Fruit fly (Drosophila melanogaster) whole organism, embryonic: Measurements from ENCODE around the gene HemK2.

Experiments
- Aef1 ChIP-seq: fragments of 200-800 bp; sonication (Bioruptor generic); IDR thresholded peaks from 3 replicates; pipeline ENCODE4 v1.3.6; 2022; ENCODE audit warnings: missing biosample characterization, missing genetic modification characterization
- B-H1 ChIP-seq: fragments of 200-800 bp; sonication (Bioruptor generic); IDR thresholded peaks from 3 replicates; pipeline ENCODE4 v1.3.6; 2022; ENCODE audit warnings: missing biosample characterization, missing genetic modification characterization
- CG10267 ChIP-seq: fragments of 200-800 bp; sonication (Bioruptor generic); optimal IDR thresholded peaks from 2 replicates; lab custom pipeline; 2018; ENCODE audit warnings: missing biosample characterization, mild to moderate bottlenecking, missing genetic modification characterization, moderate library complexity
- CG10959 ChIP-seq: fragments of 200-800 bp; sonication (Bioruptor generic); IDR thresholded peaks from 2 replicates; pipeline ENCODE4 v1.3.6; 2022; ENCODE audit warnings: missing biosample characterization, missing genetic modification characterization
- CG11560 ChIP-seq: fragments of 200-800 bp; sonication (Bioruptor generic); IDR thresholded peaks from 3 replicates; pipeline ENCODE4 v1.3.6; 2022; ENCODE audit warnings: missing biosample characterization, missing genetic modification characterization
- CG12071 ChIP-seq: fragments of 200-800 bp; sonication (Bioruptor generic); optimal IDR thresholded peaks from 3 replicates; lab custom pipeline; 2018; ENCODE audit warnings: missing biosample characterization, mild to moderate bottlenecking, missing genetic modification characterization
- CG14050 ChIP-seq: fragments of 200-800 bp; sonication (Bioruptor generic); IDR thresholded peaks from 3 replicates; pipeline ENCODE4 v1.3.6; 2022; ENCODE audit warnings: missing biosample characterization, missing genetic modification characterization
- CG17186 ChIP-seq: fragments of 200-800 bp; sonication (Bioruptor generic); optimal IDR thresholded peaks from 3 replicates; lab custom pipeline; 2017; ENCODE audit warnings: missing biosample characterization, missing genetic modification reagents, missing genetic modification characterization
- CG17361 ChIP-seq: fragments of 200-800 bp; sonication (Bioruptor generic); IDR thresholded peaks from 3 replicates; pipeline ENCODE4 v1.3.6; 2022; ENCODE audit warnings: missing biosample characterization, missing genetic modification characterization
- CG17802 ChIP-seq: fragments of 200-800 bp; sonication (Bioruptor generic); optimal IDR thresholded peaks from 2 replicates; lab custom pipeline; 2018; ENCODE audit warnings: missing biosample characterization, mild to moderate bottlenecking, missing genetic modification characterization, moderate library complexity
- CG18599 ChIP-seq: fragments of 200-800 bp; sonication (Bioruptor generic); optimal IDR thresholded peaks from 3 replicates; lab custom pipeline; 2017; ENCODE audit warnings: missing biosample characterization, missing genetic modification characterization, mild to moderate bottlenecking, moderate library complexity, missing genetic modification reagents
- CG30431 ChIP-seq: fragments of 200-800 bp; sonication (Bioruptor generic); optimal IDR thresholded peaks from 2 replicates; lab custom pipeline; 2017; ENCODE audit warnings: missing biosample characterization, missing genetic modification characterization
- CG4404 ChIP-seq: fragments of 200-800 bp; sonication (Bioruptor generic); IDR thresholded peaks from 2 replicates; pipeline ENCODE4 v1.3.6; 2022; ENCODE audit warnings: missing biosample characterization, missing genetic modification characterization
- CG4820 ChIP-seq: fragments of 200-800 bp; sonication (Bioruptor generic); optimal IDR thresholded peaks from 3 replicates; lab custom pipeline; 2016; ENCODE audit warnings: missing biosample characterization, missing genetic modification characterization
- CG7271 ChIP-seq: fragments of 200-800 bp; sonication (Bioruptor generic); optimal IDR thresholded peaks from 2 replicates; lab custom pipeline; 2018; ENCODE audit warnings: missing biosample characterization, mild to moderate bottlenecking, missing genetic modification characterization, moderate library complexity
- CHES-1-like ChIP-seq: fragments of 200-800 bp; sonication (Bioruptor generic); optimal IDR thresholded peaks from 2 replicates; lab custom pipeline; 2016; ENCODE audit warnings: missing biosample characterization, missing genetic modification characterization
- Camta ChIP-seq: fragments of 200-800 bp; sonication (Bioruptor generic); optimal IDR thresholded peaks from 2 replicates; lab custom pipeline; 2016; ENCODE audit warnings: missing biosample characterization, missing genetic modification characterization
- D19A ChIP-seq: fragments of 200-800 bp; optimal IDR thresholded peaks from 3 replicates; lab custom pipeline; 2019; ENCODE audit warnings: missing biosample characterization, mild to moderate bottlenecking, missing genetic modification characterization, moderate library complexity
- Deaf1 ChIP-seq: fragments of 200-800 bp; optimal IDR thresholded peaks from 3 replicates; lab custom pipeline; 2019; ENCODE audit warnings: missing biosample characterization, mild to moderate bottlenecking, missing genetic modification characterization, moderate library complexity
- Dip3 ChIP-seq: fragments of 200-800 bp; sonication (Bioruptor generic); optimal IDR thresholded peaks from 3 replicates; lab custom pipeline; 2016; ENCODE audit warnings: missing biosample characterization, missing genetic modification characterization
- E2f2 ChIP-seq: fragments of 200-800 bp; sonication (Bioruptor generic); IDR thresholded peaks from 2 replicates; pipeline ENCODE4 v1.3.6; 2022; ENCODE audit warnings: missing biosample characterization, missing genetic modification characterization
- Fer1 ChIP-seq: fragments of 200-800 bp; sonication (Bioruptor generic); optimal IDR thresholded peaks from 2 replicates; lab custom pipeline; 2017; ENCODE audit warnings: missing biosample characterization, mild to moderate bottlenecking, missing genetic modification characterization
- Gsc ChIP-seq: fragments of 200-800 bp; sonication (Bioruptor generic); IDR thresholded peaks from 2 replicates; pipeline ENCODE4 v1.3.6; 2022; ENCODE audit warnings: missing biosample characterization, missing genetic modification characterization
- Hey ChIP-seq: fragments of 200-800 bp; sonication (Bioruptor generic); optimal IDR thresholded peaks from 3 replicates; lab custom pipeline; 2018; ENCODE audit warnings: missing biosample characterization, mild to moderate bottlenecking, missing genetic modification characterization
- MBD-R2 ChIP-seq: fragments of 200-800 bp; sonication (Bioruptor generic); IDR thresholded peaks from 2 replicates; pipeline ENCODE4 v1.3.6; 2022; ENCODE audit warnings: missing biosample characterization, missing genetic modification characterization
- Med ChIP-seq: fragments of 200-800 bp; sonication (Bioruptor generic); peaks from one replicate; lab custom pipeline; 2016; ENCODE audit warnings: missing biosample characterization, missing genetic modification characterization, mild to moderate bottlenecking, inconsistent platforms, moderate library complexity
- Myb ChIP-seq: fragments of 200-800 bp; sonication (Bioruptor generic); optimal IDR thresholded peaks from 2 replicates; lab custom pipeline; 2016; ENCODE audit warnings: missing biosample characterization, missing genetic modification characterization
- Opbp ChIP-seq: fragments of 200-800 bp; sonication (Bioruptor generic); IDR thresholded peaks from 3 replicates; pipeline ENCODE4 v1.3.6; 2022; ENCODE audit warnings: missing biosample characterization, missing genetic modification characterization; ENCODE audit not compliant: partially characterized antibody
- Optix ChIP-seq: fragments of 200-800 bp; sonication (Bioruptor generic); IDR thresholded peaks from 3 replicates; pipeline ENCODE4 v1.3.6; 2022; ENCODE audit warnings: missing biosample characterization, missing genetic modification characterization
- Scr ChIP-seq: fragments of 200-800 bp; sonication (Bioruptor generic); IDR thresholded peaks from 2 replicates; pipeline ENCODE4 v1.3.6; 2022; ENCODE audit warnings: missing biosample characterization, missing genetic modification characterization; ENCODE audit not compliant: partially characterized antibody
- Usf ChIP-seq: fragments of 200-800 bp; sonication (Bioruptor generic); optimal IDR thresholded peaks from 2 replicates; lab custom pipeline; 2017; ENCODE audit warnings: missing genotype, missing biosample characterization, missing genetic modification characterization
- ase ChIP-seq: fragments of 200-800 bp; sonication (Bioruptor generic); IDR thresholded peaks from 3 replicates; pipeline ENCODE4 v1.3.6; 2022; ENCODE audit warnings: missing biosample characterization, missing genetic modification characterization
- cad ChIP-seq: fragments of >200 bp; optimal IDR thresholded peaks from 2 replicates; lab custom pipeline; 2017; ENCODE audit warnings: missing biosample characterization, missing genetic modification characterization
- chinmo ChIP-seq: fragments of 200-800 bp; sonication (Bioruptor generic); IDR thresholded peaks from 4 replicates; pipeline ENCODE4 v1.3.6; 2022; ENCODE audit warnings: missing biosample characterization, missing genetic modification characterization; ENCODE audit not compliant: partially characterized antibody
- chn ChIP-seq: fragments of 200-800 bp; sonication (Bioruptor generic); optimal IDR thresholded peaks from 2 replicates; lab custom pipeline; 2016; ENCODE audit warnings: missing biosample characterization, missing genetic modification characterization
- dpn ChIP-seq, 2 experiments: fragments of 200-800 bp; sonication (Bioruptor generic); optimal IDR thresholded peaks; 3 replicates each; lab custom pipeline; 2016; ENCODE audit warnings: missing biosample characterization in 2 of 2, missing genetic modification characterization in 2 of 2
- fd64A ChIP-seq: fragments of 200-800 bp; sonication (Bioruptor generic); optimal IDR thresholded peaks from 3 replicates; lab custom pipeline; 2018; ENCODE audit warnings: missing biosample characterization, mild to moderate bottlenecking, missing genetic modification characterization
- gcm ChIP-seq: fragments of 200-800 bp; sonication (Bioruptor generic); optimal IDR thresholded peaks from 2 replicates; lab custom pipeline; 2019; ENCODE audit warnings: missing biosample characterization, mild to moderate bottlenecking, missing genetic modification characterization, moderate library complexity
- gcm2 ChIP-seq: fragments of 200-800 bp; sonication (Bioruptor generic); optimal IDR thresholded peaks from 2 replicates; lab custom pipeline; 2016; ENCODE audit warnings: missing biosample characterization, missing genetic modification characterization
- gt ChIP-seq: fragments of 200-800 bp; sonication (Bioruptor generic); IDR thresholded peaks from 2 replicates; pipeline ENCODE4 v1.3.6; 2022; ENCODE audit warnings: missing biosample characterization, missing genetic modification characterization
- h ChIP-seq: fragments of >200 bp; optimal IDR thresholded peaks from 2 replicates; lab custom pipeline; 2017
- insv ChIP-seq, 2 experiments: fragments of 200-800 bp; sonication (Bioruptor generic); optimal IDR thresholded peaks; 3 replicates each; lab custom pipeline; 2016 to 2018; ENCODE audit warnings: missing biosample characterization in 2 of 2, missing genetic modification characterization in 2 of 2
- nau ChIP-seq: fragments of 200-800 bp; sonication (Bioruptor generic); optimal IDR thresholded peaks from 3 replicates; lab custom pipeline; 2017; ENCODE audit warnings: missing biosample characterization, mild to moderate bottlenecking, missing genetic modification characterization, missing genetic modification reagents
- nerfin-1 ChIP-seq: fragments of 200-800 bp; sonication (Bioruptor generic); optimal IDR thresholded peaks from 3 replicates; lab custom pipeline; 2019; ENCODE audit warnings: missing biosample characterization, mild to moderate bottlenecking, missing genetic modification characterization, moderate library complexity
- p53 ChIP-seq: fragments of 200-800 bp; sonication (Bioruptor generic); optimal IDR thresholded peaks from 2 replicates; lab custom pipeline; 2016; ENCODE audit warnings: missing biosample characterization, missing genetic modification characterization
- pfk ChIP-seq: fragments of 200-800 bp; sonication (Bioruptor generic); optimal IDR thresholded peaks from 2 replicates; lab custom pipeline; 2018; ENCODE audit warnings: missing biosample characterization, mild to moderate bottlenecking, missing genetic modification characterization, moderate library complexity
- stc ChIP-seq: fragments of 200-800 bp; sonication (Bioruptor generic); IDR thresholded peaks from 2 replicates; pipeline ENCODE4 v1.3.6; 2022; ENCODE audit warnings: missing biosample characterization, missing genetic modification characterization
- trh ChIP-seq: fragments of 200-800 bp; sonication (Bioruptor generic); optimal IDR thresholded peaks from 2 replicates; lab custom pipeline; 2016; ENCODE audit warnings: missing biosample characterization, missing genetic modification characterization
- tx ChIP-seq: fragments of 200-800 bp; sonication (Bioruptor generic); optimal IDR thresholded peaks from 2 replicates; lab custom pipeline; 2016; ENCODE audit warnings: missing biosample characterization, missing genetic modification characterization
- unc-4 ChIP-seq: fragments of 200-800 bp; sonication (Bioruptor generic); IDR thresholded peaks from 2 replicates; pipeline ENCODE4 v1.3.6; 2022; ENCODE audit warnings: missing biosample characterization, missing genetic modification characterization; ENCODE audit not compliant: partially characterized antibody
- unpg ChIP-seq: fragments of 200-800 bp; sonication (Bioruptor generic); optimal IDR thresholded peaks from 3 replicates; lab custom pipeline; 2018; ENCODE audit warnings: missing biosample characterization, mild to moderate bottlenecking, missing genetic modification characterization, moderate library complexity
- yki ChIP-seq: fragments of >200 bp; optimal IDR thresholded peaks from 3 replicates; lab custom pipeline; 2018

The HemK2 gene

DNA sequence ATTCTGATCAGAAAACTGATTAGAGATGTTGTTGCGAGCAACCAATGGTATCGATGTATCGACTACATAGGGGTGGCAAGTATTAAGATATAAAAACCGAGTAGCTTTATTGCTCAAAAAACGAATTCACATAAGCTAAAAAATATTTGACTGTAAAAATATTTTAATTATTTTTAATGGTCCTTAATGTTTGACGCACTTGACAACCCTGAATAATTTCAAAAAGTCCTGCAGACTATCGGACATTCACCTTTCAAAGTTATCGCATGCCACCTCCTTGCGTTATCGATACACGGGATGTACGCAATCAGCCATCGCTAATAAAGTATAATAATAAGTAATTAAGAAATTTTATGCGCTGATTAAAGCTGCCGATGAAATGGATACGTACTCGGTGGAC, at the start of gene HemK2, which contains the start of the genes Snapin and Tnpo-SR (continued):
- TF ChIP-seq CG12071 (GFP tag; lab: Kevin White, UChicago) (peak; percentile 55), B-H1 (peak; percentile 90), pfk (GFP tag; lab: Kevin White, UChicago) (peak; percentile 28), Camta (peak; percentile 83), unc-4 (GFP tag; lab: Robert Waterston, UW) (peak; percentile 99), gcm (GFP tag; lab: Kevin White, UChicago) (peak; percentile 86), CHES-1-like (peak; percentile 85), CG7271 (tag; lab: Kevin White, UChicago) (peak; percentile 73), D19A (peak; percentile 80), Hey (peak; percentile 53), unpg (GFP tag; lab: Kevin White, UChicago) (peak; percentile 91), fd64A (peak; percentile 24), ase (GFP tag; lab: Robert Waterston, UW) (peak; percentile 92), CG30431 (GFP tag; lab: Kevin White, UChicago) (peak; percentile 81), Dip3 (GFP tag; lab: Kevin White, UChicago) (peak; percentile 88), CG4820 (GFP tag; lab: Kevin White, UChicago) (peak; percentile 91), CG17186 (GFP tag; lab: Kevin White, UChicago) (peak; percentile 67), h (no peak), tx (GFP tag; lab: Kevin White, UChicago) (peak; percentile 80), chinmo (GFP tag; lab: Robert Waterston, UW) (peak; percentile 90; the same call in 3 of the 4 replicates), CG11560 (tag; lab: Robert Waterston, UW) (peak; percentile 88), insv (GFP tag; optimal IDR thresholded peaks at IDR 0.05; lab: Kevin White, UChicago) (peak; percentile 83 to 99), CG4404 (GFP tag; lab: Robert Waterston, UW) (peak; percentile 94), gt (GFP tag; lab: Robert Waterston, UW) (peak; percentile 91), gcm2 (GFP tag; lab: Kevin White, UChicago) (peak; percentile 74), chn (GFP tag; lab: Kevin White, UChicago) (peak; percentile 88), dpn (GFP tag; optimal IDR thresholded peaks at IDR 0.05; lab: Kevin White, UChicago) (peak; percentile 84 to 92), CG18599 (GFP tag; lab: Kevin White, UChicago) (peak; percentile 94), CG10267 (tag; lab: Kevin White, UChicago) (peak; percentile 88), CG17802 (peak; percentile 72), MBD-R2 (GFP tag; lab: Robert Waterston, UW) (peak; percentile 95), Aef1 (peak; percentile 95), stc (GFP tag; lab: Robert Waterston, UW) (peak; percentile 84), Med (GFP tag; lab: Kevin White, UChicago) (peak; percentile 98), Gsc (GFP tag; lab: Robert Waterston, UW) (peak; percentile 77; the same call in 1 of the 2 replicates), p53 (GFP tag; lab: Kevin White, UChicago) (no peak), yki (lab: Kevin White, UChicago) (no peak), Myb (GFP tag; lab: Kevin White, UChicago) (peak; percentile 56), Optix (peak; percentile 85), Opbp (peak; percentile 86), Scr (peak; percentile 98), CG14050 (peak; percentile 89), Usf (GFP tag; lab: Kevin White, UChicago) (peak; percentile 82), E2f2 (GFP tag; lab: Robert Waterston, UW) (peak; percentile 72), trh (peak; percentile 74), nau (peak; percentile 77), CG17361 (GFP tag; lab: Robert Waterston, UW) (peak; percentile 94), Deaf1 (tag; lab: Kevin White, UChicago) (peak; percentile 70), CG10959 (peak; percentile 87), Fer1 (GFP tag; lab: Kevin White, UChicago) (peak; percentile 92), nerfin-1 (peak; percentile 85), cad (GFP tag; lab: Kevin White, UChicago) (no peak)
